Worm (Caenorhabditis elegans): ENCODE results near the gene F35C11.7.
A peak's percentile ranks its signal among the peaks of the same experiment; 100 is the strongest.

ce11 chrII:8223422-8223821, 32.7 kb upstream of the F35C11.7 start:
- TF ChIP-seq scrt-1 (GFP tag; IDR thresholded peaks at IDR 0.05) (no peak), tbx-37 (GFP tag; conservative IDR thresholded peaks at IDR 0.05) (no peak), ceh-36 (tag; optimal IDR thresholded peaks at IDR 0.05) (no peak), flt-1 (GFP tag; IDR thresholded peaks at IDR 0.05) (no peak), B0310.2 (tag; optimal IDR thresholded peaks at IDR 0.05) (no peak), ama-1 (optimal IDR thresholded peaks at IDR 0.05) (no peak), aly-1 (tag; optimal IDR thresholded peaks at IDR 0.05) (no peak), ets-7 (tag; optimal IDR thresholded peaks at IDR 0.05) (no peak), ceh-13 (GFP tag; optimal IDR thresholded peaks at IDR 0.05) (no peak), F13C5.2 (tag; optimal IDR thresholded peaks at IDR 0.05) (no peak), hmg-4 (GFP tag; optimal IDR thresholded peaks at IDR 0.05) (peak; percentile 16), tra-4 (tag; optimal IDR thresholded peaks at IDR 0.05) (no peak)
